Worm (Caenorhabditis elegans) whole organism, early embryonic: ENCODE data around the gene faah-4.

ENCODE experiments used
- B0310.2 ChIP-seq: sonication (generic microtip); optimal IDR thresholded peaks from 2 replicates; lab custom pipeline; 2016; ENCODE audit warnings: mild to moderate bottlenecking, missing genetic modification characterization, missing compliant biosample characterization
- F13C5.2 ChIP-seq: sonication (generic microtip); optimal IDR thresholded peaks from 2 replicates; lab custom pipeline; 2017; ENCODE audit warnings: mild to moderate bottlenecking, missing genetic modification characterization, inconsistent platforms, missing compliant biosample characterization
- aly-1 ChIP-seq: sonication (generic microtip); optimal IDR thresholded peaks from 2 replicates; lab custom pipeline; 2016; ENCODE audit warnings: missing genetic modification characterization, missing compliant biosample characterization
- ama-1 ChIP-seq: fragments of 150-350 bp; optimal IDR thresholded peaks from 2 replicates; lab custom pipeline; 2014
- ceh-13 ChIP-seq: fragments of 200-800 bp; sonication (Bioruptor generic); optimal IDR thresholded peaks from 2 replicates; lab custom pipeline; 2018; ENCODE audit warnings: mild to moderate bottlenecking, missing genetic modification characterization, missing compliant biosample characterization
- ceh-36 ChIP-seq: sonication (generic microtip); optimal IDR thresholded peaks from 2 replicates; lab custom pipeline; 2016; ENCODE audit warnings: missing genetic modification characterization, inconsistent platforms, missing compliant biosample characterization
- ets-7 ChIP-seq: sonication (generic microtip); optimal IDR thresholded peaks from 2 replicates; lab custom pipeline; 2016; ENCODE audit warnings: missing genotype, missing genetic modification characterization, missing compliant biosample characterization
- flt-1 ChIP-seq: fragments of 200-800 bp; sonication (Bioruptor generic); IDR thresholded peaks from 2 replicates; pipeline ENCODE4 v1.3.6; 2022; ENCODE audit warnings: missing genetic modification characterization, missing compliant biosample characterization
- hmbx-1 ChIP-seq: sonication (generic microtip); optimal IDR thresholded peaks from 2 replicates; lab custom pipeline; 2016; ENCODE audit warnings: mild to moderate bottlenecking, missing genetic modification characterization, missing compliant biosample characterization
- hmg-4 ChIP-seq: fragments of 200-800 bp; sonication (Bioruptor generic); optimal IDR thresholded peaks from 2 replicates; lab custom pipeline; 2018; ENCODE audit warnings: mild to moderate bottlenecking, missing genetic modification characterization, missing compliant biosample characterization
- hnd-1 ChIP-seq: sonication (generic microtip); optimal IDR thresholded peaks from 2 replicates; lab custom pipeline; 2016; ENCODE audit warnings: missing genetic modification characterization, missing compliant biosample characterization
- pes-1 ChIP-seq: fragments of 200-800 bp; sonication (Bioruptor generic); IDR thresholded peaks from 2 replicates; pipeline ENCODE4 v1.3.6; 2022; ENCODE audit warnings: missing genetic modification reagents, missing genetic modification characterization, missing compliant biosample characterization
- scrt-1 ChIP-seq: fragments of 200-800 bp; sonication (Bioruptor generic); IDR thresholded peaks from 2 replicates; pipeline ENCODE4 v1.3.6; 2022; ENCODE audit warnings: missing genetic modification characterization, missing compliant biosample characterization
- sea-1 ChIP-seq: fragments of 200-800 bp; sonication (Bioruptor generic); conservative IDR thresholded peaks from 2 replicates; pipeline ENCODE4 v1.3.6; 2022; ENCODE audit warnings: missing genetic modification characterization, missing compliant biosample characterization
- tbx-11 ChIP-seq: fragments of 200-800 bp; sonication (Bioruptor generic); IDR thresholded peaks from 2 replicates; pipeline ENCODE4 v1.3.6; 2022; ENCODE audit warnings: missing genetic modification characterization, missing compliant biosample characterization
- tbx-37 ChIP-seq: fragments of 200-800 bp; sonication (Bioruptor generic); conservative IDR thresholded peaks from 2 replicates; pipeline ENCODE4 v1.3.6; 2022; ENCODE audit warnings: missing genetic modification reagents, missing genetic modification characterization, missing compliant biosample characterization
- tra-4 ChIP-seq: sonication (generic microtip); optimal IDR thresholded peaks from 2 replicates; lab custom pipeline; 2017; ENCODE audit warnings: missing genetic modification characterization, missing compliant biosample characterization

faah-4 gene

ce11 chrIII:11862149-11862548 is 47.5 kb downstream of the faah-4 start, which contains the start of gene Y56A3A.2:
Y56A3A.2 (minus strand) TSS chrIII:11862249.
- TF ChIP-seq aly-1 (tag; lab: Kevin White, UChicago), result no peak
- no peak for TF ChIP-seq tra-4 (tag; lab: Kevin White, UChicago)
- TF ChIP-seq pes-1 (GFP tag; lab: Robert Waterston, UW), result no peak
- TF ChIP-seq ama-1 (lab: Kevin White, UChicago), result no peak
- TF ChIP-seq sea-1 (GFP tag; lab: Robert Waterston, UW), result no peak

ce11 chrIII:11861123-11861522 is 48.6 kb downstream of the faah-4 start:
- TF ChIP-seq ama-1 (lab: Kevin White, UChicago) (no peak), hmg-4 (GFP tag; lab: Kevin White, UChicago) (no peak), scrt-1 (GFP tag; lab: Robert Waterston, UW) (no peak), tbx-37 (GFP tag; lab: Robert Waterston, UW) (no peak), aly-1 (tag; lab: Kevin White, UChicago) (no peak), F13C5.2 (tag; lab: Kevin White, UChicago) (no peak), hnd-1 (tag; lab: Kevin White, UChicago) (no peak), B0310.2 (no peak), ceh-36 (tag; lab: Kevin White, UChicago) (no peak), pes-1 (GFP tag; lab: Robert Waterston, UW) (no peak), ceh-13 (GFP tag; lab: Kevin White, UChicago) (no peak), tbx-11 (GFP tag; lab: Robert Waterston, UW) (no peak), flt-1 (no peak), hmbx-1 (tag; lab: Kevin White, UChicago) (no peak), ets-7 (tag; lab: Kevin White, UChicago) (no peak), tra-4 (tag; lab: Kevin White, UChicago) (no peak)

ce11 chrIII:11856852-11857251 is 52.8 kb downstream of the faah-4 start:
- no peak for TF ChIP-seq hnd-1 (tag; lab: Kevin White, UChicago)
- no peak for TF ChIP-seq scrt-1 (GFP tag; lab: Robert Waterston, UW)
- TF ChIP-seq hmg-4 (GFP tag; lab: Kevin White, UChicago), result no peak
- TF ChIP-seq ets-7 (tag; lab: Kevin White, UChicago), result no peak
- no peak for TF ChIP-seq flt-1
- TF ChIP-seq tbx-37 (GFP tag; lab: Robert Waterston, UW), result no peak
- TF ChIP-seq B0310.2, result no peak
- TF ChIP-seq tbx-11 (GFP tag; lab: Robert Waterston, UW), result no peak
- no peak for TF ChIP-seq sea-1 (GFP tag; lab: Robert Waterston, UW)
- no peak for TF ChIP-seq hmbx-1 (tag; lab: Kevin White, UChicago)
- TF ChIP-seq aly-1 (tag; lab: Kevin White, UChicago), result no peak
- TF ChIP-seq pes-1 (GFP tag; lab: Robert Waterston, UW), result no peak
- TF ChIP-seq ama-1 (lab: Kevin White, UChicago), result no peak
- no peak for TF ChIP-seq tra-4 (tag; lab: Kevin White, UChicago)
- TF ChIP-seq F13C5.2 (tag; lab: Kevin White, UChicago), result no peak
- TF ChIP-seq ceh-36 (tag; lab: Kevin White, UChicago), result no peak

ce11 chrIII:11853533-11853932 is 56.1 kb downstream of the faah-4 start:
- no peak for TF ChIP-seq B0310.2
- TF ChIP-seq hnd-1 (tag; lab: Kevin White, UChicago), result no peak
- no peak for TF ChIP-seq tbx-37 (GFP tag; lab: Robert Waterston, UW)
- TF ChIP-seq pes-1 (GFP tag; lab: Robert Waterston, UW), result no peak

ce11 chrIII:11849590-11849989 is 60.1 kb downstream of the faah-4 start:
- TF ChIP-seq aly-1 (tag; lab: Kevin White, UChicago), result no peak
- no peak for TF ChIP-seq tbx-37 (GFP tag; lab: Robert Waterston, UW)
- no peak for TF ChIP-seq scrt-1 (GFP tag; lab: Robert Waterston, UW)
- no peak for TF ChIP-seq ama-1 (lab: Kevin White, UChicago)
- TF ChIP-seq pes-1 (GFP tag; lab: Robert Waterston, UW), result no peak
- no peak for TF ChIP-seq flt-1
- no peak for TF ChIP-seq hmbx-1 (tag; lab: Kevin White, UChicago)
- TF ChIP-seq tra-4 (tag; lab: Kevin White, UChicago), result no peak
- TF ChIP-seq F13C5.2 (tag; lab: Kevin White, UChicago), result no peak
- TF ChIP-seq hnd-1 (tag; lab: Kevin White, UChicago), result no peak
- TF ChIP-seq sea-1 (GFP tag; lab: Robert Waterston, UW), result no peak
